Fruit fly (Drosophila melanogaster) S2 (cell line): ENCODE results near the gene daed.

Experiments
- CG8478 ChIP-seq: fragments of >200 bp; optimal IDR thresholded peaks from 2 replicates; lab custom pipeline; 2018
- CTCF ChIP-seq, 2 experiments: fragments of >200 bp; optimal IDR thresholded peaks; 2 replicates each; lab custom pipeline; 2018

- TF ChIP-seq CG8478 (lab: Kevin White, UChicago) (no peak), CTCF (optimal IDR thresholded peaks at IDR 0.05; lab: Kevin White, UChicago) (no peak)
These were observed 15.0 kb downstream of the daed start for dm6 chr2L:2201107-2201561.
